Worm (Caenorhabditis elegans) whole organism, L4 larva: ENCODE data around the gene F47B8.18.

ENCODE experiments used
- D1046.2 ChIP-seq: fragments of 200-800 bp; sonication (Bioruptor generic); IDR thresholded peaks from 2 replicates; pipeline ENCODE4 v1.3.6; 2022; ENCODE audit warnings: missing genetic modification characterization, missing compliant biosample characterization
- F10B5.3 ChIP-seq: sonication (generic microtip); optimal IDR thresholded peaks from 2 replicates; lab custom pipeline; 2016; ENCODE audit warnings: mild to moderate bottlenecking, missing genetic modification characterization, missing compliant biosample characterization
- F44E2.7 ChIP-seq: fragments of 200-800 bp; sonication (Bioruptor generic); IDR thresholded peaks from 2 replicates; pipeline ENCODE4 v2.1.2; 2022; ENCODE audit warnings: missing genetic modification characterization, missing compliant biosample characterization
- F49E8.2 ChIP-seq: sonication (generic microtip); optimal IDR thresholded peaks from 2 replicates; lab custom pipeline; 2016; ENCODE audit warnings: missing compliant biosample characterization, mild to moderate bottlenecking, missing genetic modification characterization, borderline replicate concordance
- T26A8.4 ChIP-seq: fragments of 200-800 bp; sonication (Bioruptor generic); IDR thresholded peaks from 2 replicates; pipeline ENCODE4 v1.3.6; 2022; ENCODE audit warnings: missing genetic modification characterization, missing compliant biosample characterization
- Y5F2A.4 ChIP-seq: fragments of 200-800 bp; sonication (Bioruptor generic); optimal IDR thresholded peaks from 2 replicates; lab custom pipeline; 2018; ENCODE audit warnings: mild to moderate bottlenecking, missing genetic modification characterization, missing compliant biosample characterization
- aha-1 ChIP-seq: fragments of 150-350 bp; peaks from one replicate; lab custom pipeline; 2014; ENCODE audit warnings: missing biosample characterization, missing genetic modification characterization
- aly-2 ChIP-seq: sonication (generic microtip); optimal IDR thresholded peaks from 2 replicates; lab custom pipeline; 2018; ENCODE audit warnings: missing biosample characterization, missing genetic modification characterization
- ama-1 ChIP-seq: fragments of 150-350 bp; optimal IDR thresholded peaks from 2 replicates; lab custom pipeline; 2014; ENCODE audit warnings: inconsistent platforms, mixed read lengths
- arid-1 ChIP-seq: fragments of 200-800 bp; sonication (Bioruptor generic); conservative IDR thresholded peaks from 2 replicates; pipeline ENCODE4 v1.3.6; 2022; ENCODE audit warnings: missing genetic modification reagents, missing genetic modification characterization, missing compliant biosample characterization
- ceh-20 ChIP-seq: fragments of 200-800 bp; sonication (Bioruptor generic); IDR thresholded peaks from 2 replicates; pipeline ENCODE4 v1.3.6; 2022; ENCODE audit warnings: missing genetic modification reagents, missing genetic modification characterization, missing compliant biosample characterization
- ceh-28 ChIP-seq: fragments of 150-350 bp; optimal IDR thresholded peaks from 2 replicates; lab custom pipeline; 2014; ENCODE audit warnings: missing biosample characterization, missing genetic modification reagents, missing genetic modification characterization
- ceh-32 ChIP-seq: sonication (generic microtip); optimal IDR thresholded peaks from 2 replicates; lab custom pipeline; 2016; ENCODE audit warnings: mild to moderate bottlenecking, missing genetic modification characterization, missing compliant biosample characterization; ENCODE audit not compliant: poor library complexity
- ceh-62 ChIP-seq: sonication (generic microtip); optimal IDR thresholded peaks from 2 replicates; lab custom pipeline; 2017; ENCODE audit warnings: missing biosample characterization, missing genetic modification characterization
- ceh-82 ChIP-seq: sonication (generic microtip); optimal IDR thresholded peaks from 2 replicates; lab custom pipeline; 2017; ENCODE audit warnings: missing biosample characterization, missing genetic modification characterization
- daf-16 ChIP-seq, 3 experiments: sonication (generic microtip); optimal IDR thresholded peaks; 2 replicates each; lab custom pipeline; 2016 to 2017; ENCODE audit warnings: missing genetic modification characterization in 3 of 3, missing genetic modification reagents in 3 of 3, mild to moderate bottlenecking in 2 of 3, missing compliant biosample characterization in 2 of 3, missing biosample characterization in 1 of 3, moderate library complexity in 1 of 3
- daf-19 ChIP-seq: fragments of 200-800 bp; sonication (Bioruptor generic); conservative IDR thresholded peaks from 2 replicates; pipeline ENCODE4 v1.3.6; 2022; ENCODE audit warnings: missing genetic modification characterization, missing compliant biosample characterization
- dmd-6 ChIP-seq: fragments of 200-800 bp; sonication (Bioruptor generic); IDR thresholded peaks from 2 replicates; pipeline ENCODE4 v1.3.6; 2022; ENCODE audit warnings: missing genetic modification reagents, missing genetic modification characterization, missing compliant biosample characterization
- duxl-1 ChIP-seq: sonication (generic microtip); optimal IDR thresholded peaks from 2 replicates; lab custom pipeline; 2016; ENCODE audit warnings: mild to moderate bottlenecking, missing genetic modification characterization, moderate library complexity, missing compliant biosample characterization; ENCODE audit not compliant: poor library complexity
- egl-43 ChIP-seq: fragments of 200-800 bp; sonication (Bioruptor generic); IDR thresholded peaks from 2 replicates; pipeline ENCODE4 v1.3.6; 2022; ENCODE audit warnings: missing genetic modification reagents, missing genetic modification characterization, missing compliant biosample characterization
- gei-8 ChIP-seq: fragments of 200-800 bp; sonication (Bioruptor generic); optimal IDR thresholded peaks from 2 replicates; lab custom pipeline; 2018; ENCODE audit warnings: mild to moderate bottlenecking, missing genetic modification characterization, missing compliant biosample characterization
- hif-1 ChIP-seq, 2 experiments: sonication (generic microtip); optimal IDR thresholded peaks; 2 replicates each; lab custom pipeline; 2016 to 2017; ENCODE audit warnings: missing compliant biosample characterization in 2 of 2, missing genetic modification characterization in 2 of 2, missing genetic modification reagents in 2 of 2, missing genotype in 2 of 2, mild to moderate bottlenecking in 1 of 2
- hlh-11 ChIP-seq: fragments of 200-800 bp; sonication (Bioruptor generic); optimal IDR thresholded peaks from 2 replicates; lab custom pipeline; 2018; ENCODE audit warnings: mild to moderate bottlenecking, missing genetic modification characterization, missing compliant biosample characterization
- lin-15B ChIP-seq: fragments of 150-350 bp; sonication (generic microtip); optimal IDR thresholded peaks from 3 replicates; lab custom pipeline; 2014; ENCODE audit warnings: missing biosample characterization, missing genetic modification characterization
- lin-29 ChIP-seq: fragments of 200-800 bp; sonication (Bioruptor generic); IDR thresholded peaks from 2 replicates; pipeline ENCODE4 v1.3.6; 2022; ENCODE audit warnings: missing genetic modification reagents, missing genetic modification characterization, missing compliant biosample characterization
- lin-38 ChIP-seq: fragments of 200-800 bp; sonication (Bioruptor generic); IDR thresholded peaks from 2 replicates; pipeline ENCODE4 v1.3.6; 2022; ENCODE audit warnings: missing genetic modification reagents, missing genetic modification characterization, missing compliant biosample characterization
- lsy-2 ChIP-seq, 2 experiments: fragments of 150-350 bp in 1 of 2; sonication (generic microtip) in 1 of 2; optimal IDR thresholded peaks; 2 replicates each; lab custom pipeline; 2014 to 2017; ENCODE audit warnings: missing biosample characterization in 2 of 2, missing genetic modification characterization in 2 of 2
- madf-9 ChIP-seq: fragments of 200-800 bp; sonication (Bioruptor generic); conservative IDR thresholded peaks from 2 replicates; pipeline ENCODE4 v1.3.6; 2022; ENCODE audit warnings: missing genetic modification reagents, missing genetic modification characterization, missing compliant biosample characterization
- mdl-1 ChIP-seq, 2 experiments: fragments of 150-350 bp in 1 of 2; sonication (generic microtip) in 1 of 2; optimal IDR thresholded peaks; 2 replicates each; lab custom pipeline; 2014 to 2017; ENCODE audit warnings: missing biosample characterization in 2 of 2, missing genetic modification characterization in 2 of 2
- mep-1 ChIP-seq: fragments of 150-350 bp; sonication (generic microtip); optimal IDR thresholded peaks from 3 replicates; lab custom pipeline; 2014; ENCODE audit warnings: missing biosample characterization, missing genetic modification characterization
- mxl-2 ChIP-seq: fragments of 200-800 bp; sonication (Bioruptor generic); conservative IDR thresholded peaks from 2 replicates; pipeline ENCODE4 v1.3.6; 2022; ENCODE audit warnings: missing genetic modification reagents, missing genetic modification characterization, missing compliant biosample characterization
- mxl-3 ChIP-seq: fragments of 200-800 bp; sonication (Bioruptor generic); optimal IDR thresholded peaks from 2 replicates; lab custom pipeline; 2018; ENCODE audit warnings: mild to moderate bottlenecking, missing genetic modification characterization, missing compliant biosample characterization
- nhr-25 ChIP-seq: sonication (generic microtip); optimal IDR thresholded peaks from 2 replicates; lab custom pipeline; 2017; ENCODE audit warnings: missing genetic modification characterization, mild to moderate bottlenecking, missing compliant biosample characterization, antibody characterized with exemption, moderate library complexity, borderline replicate concordance; ENCODE audit not compliant: insufficient read depth
- nhr-41 ChIP-seq: fragments of 200-800 bp; sonication (Bioruptor generic); IDR thresholded peaks from 2 replicates; pipeline ENCODE4 v1.3.6; 2022; ENCODE audit warnings: missing genetic modification reagents, missing genetic modification characterization, missing compliant biosample characterization
- nhr-6 ChIP-seq: fragments of 150-350 bp; optimal IDR thresholded peaks from 2 replicates; lab custom pipeline; 2014; ENCODE audit warnings: missing biosample characterization, missing genetic modification characterization
- pha-4 ChIP-seq, 2 experiments: fragments of 150-350 bp in 1 of 2; fragments of 200-800 bp in 1 of 2; sonication (Bioruptor generic) in 1 of 2; IDR thresholded peaks in 1 of 2; optimal IDR thresholded peaks in 1 of 2; 2 replicates each; pipeline versions ENCODE4 v1.3.6 to Lab custom; 2014 to 2022; ENCODE audit warnings: missing genetic modification characterization in 2 of 2, missing genetic modification reagents in 2 of 2, missing biosample characterization in 1 of 2, missing compliant biosample characterization in 1 of 2
- rbr-2 ChIP-seq: sonication (generic microtip); optimal IDR thresholded peaks from 2 replicates; lab custom pipeline; 2016; ENCODE audit warnings: missing genotype, missing genetic modification characterization, missing compliant biosample characterization
- skn-1 ChIP-seq: fragments of 150-350 bp; optimal IDR thresholded peaks from 2 replicates; lab custom pipeline; 2014; ENCODE audit warnings: missing biosample characterization, missing genetic modification characterization
- snpc-1.2 ChIP-seq: fragments of 200-800 bp; sonication (Bioruptor generic); IDR thresholded peaks from 2 replicates; pipeline ENCODE4 v1.3.6; 2022; ENCODE audit warnings: missing genetic modification reagents, missing genetic modification characterization, missing compliant biosample characterization
- snpc-4 ChIP-seq: fragments of 150-350 bp; optimal IDR thresholded peaks from 2 replicates; lab custom pipeline; 2014; ENCODE audit warnings: missing biosample characterization, missing genetic modification characterization
- spr-1 ChIP-seq: sonication (generic microtip); optimal IDR thresholded peaks from 2 replicates; lab custom pipeline; 2016; ENCODE audit warnings: mild to moderate bottlenecking, missing genetic modification characterization, missing compliant biosample characterization
- spr-3 ChIP-seq: fragments of 200-800 bp; sonication (Bioruptor generic); optimal IDR thresholded peaks from 2 replicates; lab custom pipeline; 2018; ENCODE audit warnings: mild to moderate bottlenecking, missing genetic modification characterization, missing compliant biosample characterization
- unc-39 ChIP-seq: sonication (generic microtip); optimal IDR thresholded peaks from 2 replicates; lab custom pipeline; 2017; ENCODE audit warnings: missing biosample characterization, missing genetic modification characterization
- unc-62 ChIP-seq, 3 experiments: fragments of 150-350 bp in 1 of 3; sonication (generic microtip); optimal IDR thresholded peaks in 2 of 3; peaks in 1 of 3; 1 replicate in 1 of 3; 2 replicates in 2 of 3; lab custom pipeline; 2014 to 2017; ENCODE audit warnings: missing biosample characterization in 3 of 3, missing genetic modification characterization in 3 of 3, missing genetic modification reagents in 3 of 3, missing genotype in 1 of 3
- vab-7 ChIP-seq: fragments of 200-800 bp; sonication (Bioruptor generic); IDR thresholded peaks from 2 replicates; pipeline ENCODE4 v1.3.6; 2022; ENCODE audit warnings: missing genetic modification reagents, missing genetic modification characterization, missing compliant biosample characterization
- zip-2 ChIP-seq: fragments of 150-350 bp; optimal IDR thresholded peaks from 2 replicates; lab custom pipeline; 2014; ENCODE audit warnings: missing biosample characterization, missing genetic modification characterization
- ztf-11 ChIP-seq: fragments of 150-350 bp; optimal IDR thresholded peaks from 2 replicates; lab custom pipeline; 2014; ENCODE audit warnings: missing biosample characterization, missing genetic modification characterization

Gene F47B8.18

DNA sequence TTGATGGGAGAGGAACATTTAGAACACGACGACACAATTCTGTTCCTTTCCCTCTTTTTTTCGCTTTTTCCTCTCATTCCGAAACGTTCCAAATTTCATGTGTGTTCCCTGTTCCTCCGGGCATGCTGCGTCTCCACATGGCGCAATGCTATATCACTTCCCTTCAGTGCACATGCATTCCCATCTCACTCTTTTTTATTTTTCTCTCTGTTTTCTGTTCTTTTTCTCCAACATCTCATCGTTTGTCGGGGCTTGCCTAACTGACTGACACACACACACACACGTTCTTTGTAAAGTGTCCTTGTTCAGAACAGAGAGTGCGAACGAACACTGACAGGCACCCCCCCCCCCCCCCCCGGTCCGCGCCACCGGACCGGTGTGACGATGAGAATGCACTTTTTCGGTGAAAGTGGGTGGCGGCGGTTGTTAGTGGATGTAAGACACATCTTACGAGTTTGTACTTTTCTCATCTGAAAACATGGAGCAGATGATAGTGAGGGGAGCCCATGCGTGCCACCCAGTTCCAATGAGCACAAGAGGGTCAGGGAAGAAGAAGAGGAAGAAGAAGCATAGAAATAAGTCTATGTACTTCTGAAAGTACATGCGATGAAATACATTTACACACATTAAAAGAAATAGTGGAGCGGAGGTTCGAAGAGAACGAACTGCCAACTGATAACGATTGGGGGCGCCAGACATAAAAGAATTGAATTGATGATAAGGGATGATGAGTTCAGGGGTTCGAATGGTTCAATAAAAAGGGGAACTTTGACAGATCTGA, 43.2 kb upstream of the F47B8.18 start (continued):
- no peak for TF ChIP-seq ztf-11 (tag; lab: Kevin White, UChicago)
- TF ChIP-seq F49E8.2 (tag; lab: Kevin White, UChicago): no peak
- no peak for TF ChIP-seq zip-2 (tag; lab: Kevin White, UChicago)
- TF ChIP-seq daf-16 (GFP tag; optimal IDR thresholded peaks at IDR 0.05; lab: Kevin White, UChicago): no peak
- peak; percentile 65 for TF ChIP-seq daf-16 (tag; optimal IDR thresholded peaks at IDR 0.05; lab: Kevin White, UChicago)
- TF ChIP-seq rbr-2: peak; percentile 58
- TF ChIP-seq mxl-3 (GFP tag; lab: Kevin White, UChicago): peak; percentile 86
- TF ChIP-seq skn-1: no peak
- no peak for TF ChIP-seq D1046.2 (GFP tag; lab: Robert Waterston, UW)
- TF ChIP-seq egl-43 (GFP tag; lab: Robert Waterston, UW): no peak; the same call in none of the 2 replicates
- TF ChIP-seq lin-15B (tag; lab: Kevin White, UChicago): no peak
- TF ChIP-seq mep-1: peak; percentile 81
- TF ChIP-seq vab-7 (GFP tag; lab: Robert Waterston, UW): no peak
- TF ChIP-seq ceh-82 (tag; lab: Kevin White, UChicago): no peak
- TF ChIP-seq unc-39: no peak
- TF ChIP-seq spr-3 (GFP tag; lab: Kevin White, UChicago): no peak
- peak in 1 of 2 experiments; percentile 93 for TF ChIP-seq unc-62 (GFP tag; optimal IDR thresholded peaks at IDR 0.05 in 1 of 2; lab: Kevin White, UChicago)
- TF ChIP-seq unc-62 (tag; optimal IDR thresholded peaks at IDR 0.05; lab: Kevin White, UChicago): no peak
- peak; percentile 64 to 93 for TF ChIP-seq mdl-1 (tag; optimal IDR thresholded peaks at IDR 0.05; lab: Kevin White, UChicago)
- no peak for TF ChIP-seq ceh-32 (tag; lab: Kevin White, UChicago)
- TF ChIP-seq nhr-41 (GFP tag; lab: Robert Waterston, UW): no peak
- no peak for TF ChIP-seq F44E2.7 (GFP tag; lab: Robert Waterston, UW)
- peak; percentile 90 for TF ChIP-seq nhr-25 (tag; lab: Kevin White, UChicago)
- peak; percentile 3 for TF ChIP-seq Y5F2A.4 (GFP tag; lab: Kevin White, UChicago)
- TF ChIP-seq ama-1: no peak
- TF ChIP-seq mxl-2 (GFP tag; lab: Robert Waterston, UW): no peak
- TF ChIP-seq lin-38: no peak; the same call in 1 of the 2 replicates
- no peak for TF ChIP-seq ceh-28 (tag; lab: Kevin White, UChicago)
- no peak for TF ChIP-seq snpc-4
- TF ChIP-seq lsy-2 (tag; optimal IDR thresholded peaks at IDR 0.05; lab: Kevin White, UChicago): peak; percentile 38 to 68
- TF ChIP-seq ceh-20 (GFP tag; lab: Robert Waterston, UW): peak; percentile 55
- TF ChIP-seq aha-1 (tag; lab: Kevin White, UChicago): peak; percentile 95
- TF ChIP-seq nhr-6: peak; percentile 76
- peak; percentile 90 for TF ChIP-seq hlh-11 (tag; lab: Kevin White, UChicago)
- TF ChIP-seq madf-9 (GFP tag; lab: Robert Waterston, UW): no peak
- no peak for TF ChIP-seq gei-8 (GFP tag; lab: Kevin White, UChicago)
- TF ChIP-seq duxl-1 (tag; lab: Kevin White, UChicago): peak; percentile 57
- TF ChIP-seq pha-4 (GFP tag; IDR thresholded peaks at IDR 0.05; lab: Robert Waterston, UW): no peak
- TF ChIP-seq pha-4 (tag; optimal IDR thresholded peaks at IDR 0.05; lab: Kevin White, UChicago): no peak
- TF ChIP-seq aly-2 (tag; lab: Kevin White, UChicago): no peak
- TF ChIP-seq spr-1 (tag; lab: Kevin White, UChicago): no peak
- TF ChIP-seq hif-1 (tag; optimal IDR thresholded peaks at IDR 0.05; lab: Kevin White, UChicago): peak in 1 of 2 experiments; percentile 52
- peak; percentile 17; the same call in 1 of the 2 replicates for TF ChIP-seq T26A8.4
- TF ChIP-seq lin-29 (GFP tag; lab: Robert Waterston, UW): 0 out of 2 replicates have a peak, but pooled peaks have one; percentile 18
- no peak for TF ChIP-seq ceh-62 (tag; lab: Kevin White, UChicago)
- no peak for TF ChIP-seq F10B5.3
- TF ChIP-seq snpc-1.2 (GFP tag; lab: Robert Waterston, UW): no peak
- TF ChIP-seq daf-19 (GFP tag; lab: Robert Waterston, UW): no peak
- no peak for TF ChIP-seq arid-1 (GFP tag; lab: Robert Waterston, UW)
- TF ChIP-seq dmd-6 (GFP tag; lab: Robert Waterston, UW): peak; percentile 66
